Fruit fly (Drosophila melanogaster) whole organism, wandering third instar larva: Measurements from ENCODE around the gene CG32544.

ENCODE experiments used
- Dfd ChIP-seq: fragments of >200 bp; optimal IDR thresholded peaks from 2 replicates; lab custom pipeline; 2017; ENCODE audit warnings: missing biosample characterization, missing genetic modification characterization
- Hnf4 ChIP-seq: fragments of 200-800 bp; sonication (Bioruptor generic); optimal IDR thresholded peaks from 2 replicates; lab custom pipeline; 2016; ENCODE audit warnings: missing biosample characterization, mild to moderate bottlenecking, missing genetic modification characterization
- Hr83 ChIP-seq: fragments of 200-300 bp; sonication (Bioruptor generic); optimal IDR thresholded peaks from 2 replicates; lab custom pipeline; 2016; ENCODE audit warnings: missing biosample characterization, mild to moderate bottlenecking, missing genetic modification characterization, moderate library complexity; ENCODE audit not compliant: poor library complexity, severe bottlenecking
- N ChIP-seq: fragments of >200 bp; optimal IDR thresholded peaks from 2 replicates; lab custom pipeline; 2018; ENCODE audit warnings: missing biosample characterization, missing external identifiers, missing genetic modification characterization
- Rel ChIP-seq, 2 experiments: fragments of 200-800 bp; sonication (Bioruptor generic) in 1 of 2; optimal IDR thresholded peaks; 2 replicates in 1 of 2; 3 replicates in 1 of 2; lab custom pipeline; 2016 to 2019; ENCODE audit warnings: mild to moderate bottlenecking in 2 of 2, missing biosample characterization in 2 of 2, missing genetic modification characterization in 2 of 2, moderate library complexity in 1 of 2
- brk ChIP-seq: fragments of 200-800 bp; sonication (Bioruptor generic); optimal IDR thresholded peaks from 2 replicates; lab custom pipeline; 2016; ENCODE audit warnings: missing biosample characterization, mild to moderate bottlenecking, missing genetic modification characterization
- ey ChIP-seq: fragments of 200-800 bp; sonication (Bioruptor generic); optimal IDR thresholded peaks from 2 replicates; lab custom pipeline; 2016; ENCODE audit warnings: missing biosample characterization, missing genetic modification characterization
- pan ChIP-seq: fragments of >200 bp; optimal IDR thresholded peaks from 2 replicates; lab custom pipeline; 2017
- woc ChIP-seq: sonication (Bioruptor generic); optimal IDR thresholded peaks from 2 replicates; lab custom pipeline; 2016; ENCODE audit warnings: missing biosample characterization, mild to moderate bottlenecking, missing genetic modification characterization

- TF ChIP-seq ey (GFP tag; lab: Kevin White, UChicago) = no peak
- TF ChIP-seq Hnf4 (GFP tag; lab: Kevin White, UChicago) = no peak
- TF ChIP-seq brk (GFP tag; lab: Kevin White, UChicago) = no peak
- TF ChIP-seq Rel (GFP tag; optimal IDR thresholded peaks at IDR 0.05; lab: Kevin White, UChicago) = no peak
- no peak for TF ChIP-seq Rel (tag; optimal IDR thresholded peaks at IDR 0.05; lab: Kevin White, UChicago)
- no peak for TF ChIP-seq N (GFP tag; lab: Kevin White, UChicago)
- no peak for TF ChIP-seq Hr83 (GFP tag; lab: Kevin White, UChicago)
- no peak for TF ChIP-seq pan
- no peak for TF ChIP-seq Dfd (GFP tag; lab: Kevin White, UChicago)
- no peak for TF ChIP-seq woc (GFP tag; lab: Kevin White, UChicago)
Measured at dm6 chrX:18910827-18911226, 50.7 kb downstream of the CG32544 start.
